Fruit fly (Drosophila melanogaster): ENCODE results near the gene CG34130.

CG34130 gene

dm6 chr3R:26189877-26190276, at the start of gene CG34130:
Gene CG34130, minus strand, starts transcription at chr3R:26189977.
- no peak for TF ChIP-seq dmrt93B (GFP tag; optimal IDR thresholded peaks at IDR 0.05)
- TF ChIP-seq Vsx2 (GFP tag; optimal IDR thresholded peaks at IDR 0.05; ENCODE audit: partially characterized antibody): no peak
- no peak for TF ChIP-seq sage (GFP tag; optimal IDR thresholded peaks at IDR 0.05)
- no peak for TF ChIP-seq tai (GFP tag; optimal IDR thresholded peaks at IDR 0.05)
- TF ChIP-seq jim (GFP tag; optimal IDR thresholded peaks at IDR 0.05): no peak
- no peak for TF ChIP-seq lola (GFP tag; optimal IDR thresholded peaks at IDR 0.05)
- TF ChIP-seq woc (GFP tag; optimal IDR thresholded peaks at IDR 0.05): no peak
- TF ChIP-seq brk (GFP tag; optimal IDR thresholded peaks at IDR 0.05): no peak
- TF ChIP-seq rgr (GFP tag; optimal IDR thresholded peaks at IDR 0.05): no peak

- TF ChIP-seq Hr83 (GFP tag; optimal IDR thresholded peaks at IDR 0.05; ENCODE audit: poor library complexity, severe bottlenecking) (peak; percentile 64), Dif (GFP tag; optimal IDR thresholded peaks at IDR 0.05; ENCODE audit: partially characterized antibody) (no peak), Dfd (GFP tag; optimal IDR thresholded peaks at IDR 0.05) (no peak)
These were observed 49.2 kb upstream of the CG34130 start for dm6 chr3R:26238945-26239344.

- TF ChIP-seq CG9705 (GFP tag; optimal IDR thresholded peaks at IDR 0.05): no peak
- TF ChIP-seq Myc (optimal IDR thresholded peaks at IDR 0.05): no peak
- no peak for TF ChIP-seq HLH106 (tag; optimal IDR thresholded peaks at IDR 0.05)
- no peak for TF ChIP-seq Jra (GFP tag; optimal IDR thresholded peaks at IDR 0.05)
- no peak for TF ChIP-seq Sp1 (GFP tag; optimal IDR thresholded peaks at IDR 0.05)
- no peak for TF ChIP-seq sv (GFP tag; optimal IDR thresholded peaks at IDR 0.05)
- TF ChIP-seq sage (GFP tag; optimal IDR thresholded peaks at IDR 0.05): no peak
- TF ChIP-seq fru (GFP tag; optimal IDR thresholded peaks at IDR 0.05): no peak
- no peak for TF ChIP-seq Hr83 (GFP tag; optimal IDR thresholded peaks at IDR 0.05; ENCODE audit: poor library complexity, severe bottlenecking)
- no peak for TF ChIP-seq GATAd (GFP tag; optimal IDR thresholded peaks at IDR 0.05)
- TF ChIP-seq br (GFP tag; optimal IDR thresholded peaks at IDR 0.05): no peak
- no peak for TF ChIP-seq psq (GFP tag; optimal IDR thresholded peaks at IDR 0.05)
- TF ChIP-seq h (GFP tag; optimal IDR thresholded peaks at IDR 0.05): no peak
- TF ChIP-seq usp (GFP tag; optimal IDR thresholded peaks at IDR 0.05): no peak
- TF ChIP-seq Rel (GFP tag; optimal IDR thresholded peaks at IDR 0.05): no peak
- no peak for TF ChIP-seq Rel (tag; optimal IDR thresholded peaks at IDR 0.05)
- no peak for TF ChIP-seq woc (GFP tag; optimal IDR thresholded peaks at IDR 0.05)
- TF ChIP-seq CG32264 (GFP tag; optimal IDR thresholded peaks at IDR 0.05): no peak
These were observed 47.7 kb upstream of the CG34130 start for dm6 chr3R:26237496-26237895.

DNA sequence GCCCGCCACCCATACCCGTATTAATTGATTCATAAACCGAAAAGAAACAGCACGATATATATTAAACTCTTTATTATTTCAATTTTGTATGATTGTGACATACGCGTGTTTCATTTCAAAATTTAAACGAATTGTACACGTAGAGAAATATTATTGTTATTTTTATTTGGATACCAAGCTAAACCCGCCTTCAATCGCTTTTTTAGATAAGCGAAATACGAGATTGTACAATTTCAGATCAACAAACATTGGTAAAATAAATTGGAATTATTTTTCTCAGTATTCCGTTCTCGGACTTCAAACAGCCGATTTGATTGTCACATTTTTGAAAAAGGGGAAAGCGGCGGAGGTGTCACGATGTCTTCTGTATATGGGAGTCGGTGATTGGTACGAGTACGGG, 45.3 kb upstream of the CG34130 start:
- no peak for TF ChIP-seq sv (GFP tag; optimal IDR thresholded peaks at IDR 0.05)
- peak; percentile 15 for TF ChIP-seq woc (GFP tag; optimal IDR thresholded peaks at IDR 0.05)
- peak; percentile 88 for TF ChIP-seq h (GFP tag; optimal IDR thresholded peaks at IDR 0.05)
- TF ChIP-seq CG32264 (GFP tag; optimal IDR thresholded peaks at IDR 0.05): peak; percentile 17
- peak; percentile 46 for TF ChIP-seq OdsH (GFP tag; optimal IDR thresholded peaks at IDR 0.05)
- no peak for TF ChIP-seq Mio (GFP tag; optimal IDR thresholded peaks at IDR 0.05)
- TF ChIP-seq jim (GFP tag; optimal IDR thresholded peaks at IDR 0.05): no peak
- TF ChIP-seq br (GFP tag; optimal IDR thresholded peaks at IDR 0.05): peak; percentile 41
- TF ChIP-seq ey (GFP tag; optimal IDR thresholded peaks at IDR 0.05): peak; percentile 70
- peak; percentile 7 for TF ChIP-seq CG9705 (GFP tag; optimal IDR thresholded peaks at IDR 0.05)
- TF ChIP-seq Rel (GFP tag; optimal IDR thresholded peaks at IDR 0.05): no peak
- TF ChIP-seq Rel (tag; optimal IDR thresholded peaks at IDR 0.05): no peak
- TF ChIP-seq dmrt93B (GFP tag; optimal IDR thresholded peaks at IDR 0.05): peak; percentile 33
- TF ChIP-seq Dfd (GFP tag; optimal IDR thresholded peaks at IDR 0.05): no peak
- TF ChIP-seq Dif (GFP tag; optimal IDR thresholded peaks at IDR 0.05; ENCODE audit: partially characterized antibody): no peak
- peak; percentile 29 for TF ChIP-seq psq (GFP tag; optimal IDR thresholded peaks at IDR 0.05)
- TF ChIP-seq pan (optimal IDR thresholded peaks at IDR 0.05): no peak
- peak; percentile 63 for TF ChIP-seq rgr (GFP tag; optimal IDR thresholded peaks at IDR 0.05)
- TF ChIP-seq usp (GFP tag; optimal IDR thresholded peaks at IDR 0.05): no peak
- no peak for TF ChIP-seq Abd-B (GFP tag; optimal IDR thresholded peaks at IDR 0.05)
- no peak for TF ChIP-seq Hr83 (GFP tag; optimal IDR thresholded peaks at IDR 0.05; ENCODE audit: poor library complexity, severe bottlenecking)
- peak; percentile 68 for TF ChIP-seq HLH106 (tag; optimal IDR thresholded peaks at IDR 0.05)
- peak; percentile 60 for TF ChIP-seq Sp1 (GFP tag; optimal IDR thresholded peaks at IDR 0.05)
- TF ChIP-seq foxo (GFP tag; optimal IDR thresholded peaks at IDR 0.05): peak in 1 of 2 experiments; percentile 64
- no peak for TF ChIP-seq Vsx2 (GFP tag; optimal IDR thresholded peaks at IDR 0.05; ENCODE audit: partially characterized antibody)
- peak; percentile 46 for TF ChIP-seq Hnf4 (GFP tag; optimal IDR thresholded peaks at IDR 0.05)
- TF ChIP-seq fru (GFP tag; optimal IDR thresholded peaks at IDR 0.05): peak; percentile 55

All from whole organism, wandering third instar larva.